Worm (Caenorhabditis elegans) whole organism, L4 larva: ENCODE measurements around the gene Y27F2A.11.

Experiments used
- D1046.2 ChIP-seq: fragments of 200-800 bp; sonication (Bioruptor generic); IDR thresholded peaks from 2 replicates; pipeline ENCODE4 v1.3.6; 2022; ENCODE audit warnings: missing genetic modification characterization, missing compliant biosample characterization
- F10B5.3 ChIP-seq: sonication (generic microtip); optimal IDR thresholded peaks from 2 replicates; lab custom pipeline; 2016; ENCODE audit warnings: mild to moderate bottlenecking, missing genetic modification characterization, missing compliant biosample characterization
- R02D3.7 ChIP-seq: fragments of 150-350 bp; sonication (generic microtip); optimal IDR thresholded peaks from 3 replicates; lab custom pipeline; 2014; ENCODE audit warnings: missing biosample characterization, missing genetic modification characterization
- T20F7.1 ChIP-seq: fragments of 200-800 bp; sonication (Bioruptor generic); optimal IDR thresholded peaks from 2 replicates; lab custom pipeline; 2018; ENCODE audit warnings: mild to moderate bottlenecking, missing genetic modification characterization, missing compliant biosample characterization
- T26A8.4 ChIP-seq: fragments of 200-800 bp; sonication (Bioruptor generic); IDR thresholded peaks from 2 replicates; pipeline ENCODE4 v1.3.6; 2022; ENCODE audit warnings: missing genetic modification characterization, missing compliant biosample characterization
- Y5F2A.4 ChIP-seq: fragments of 200-800 bp; sonication (Bioruptor generic); optimal IDR thresholded peaks from 2 replicates; lab custom pipeline; 2018; ENCODE audit warnings: mild to moderate bottlenecking, missing genetic modification characterization, missing compliant biosample characterization
- ceh-32 ChIP-seq: sonication (generic microtip); optimal IDR thresholded peaks from 2 replicates; lab custom pipeline; 2016; ENCODE audit warnings: mild to moderate bottlenecking, missing genetic modification characterization, missing compliant biosample characterization; ENCODE audit not compliant: poor library complexity
- dmd-8 ChIP-seq: fragments of 200-800 bp; sonication (Bioruptor generic); IDR thresholded peaks from 2 replicates; pipeline ENCODE4 v1.3.6; 2022; ENCODE audit warnings: missing genetic modification characterization, missing compliant biosample characterization
- dpl-1 ChIP-seq: fragments of 150-350 bp; optimal IDR thresholded peaks from 2 replicates; lab custom pipeline; 2014; ENCODE audit warnings: missing biosample characterization, missing genetic modification reagents, missing genetic modification characterization
- egl-43 ChIP-seq: fragments of 200-800 bp; sonication (Bioruptor generic); IDR thresholded peaks from 2 replicates; pipeline ENCODE4 v1.3.6; 2022; ENCODE audit warnings: missing genetic modification reagents, missing genetic modification characterization, missing compliant biosample characterization
- gei-8 ChIP-seq: fragments of 200-800 bp; sonication (Bioruptor generic); optimal IDR thresholded peaks from 2 replicates; lab custom pipeline; 2018; ENCODE audit warnings: mild to moderate bottlenecking, missing genetic modification characterization, missing compliant biosample characterization
- hif-1 ChIP-seq, 2 experiments: sonication (generic microtip); optimal IDR thresholded peaks; 2 replicates each; lab custom pipeline; 2016 to 2017; ENCODE audit warnings: missing compliant biosample characterization in 2 of 2, missing genetic modification characterization in 2 of 2, missing genetic modification reagents in 2 of 2, missing genotype in 2 of 2, mild to moderate bottlenecking in 1 of 2
- hmg-1.1 ChIP-seq: fragments of 200-800 bp; sonication (Bioruptor generic); IDR thresholded peaks from 2 replicates; pipeline ENCODE4 v1.3.6; 2022; ENCODE audit warnings: missing genetic modification reagents, missing genetic modification characterization, missing compliant biosample characterization
- jun-1 ChIP-seq: fragments of 150-350 bp; optimal IDR thresholded peaks from 2 replicates; lab custom pipeline; 2014; ENCODE audit warnings: missing biosample characterization, missing genetic modification reagents, missing genetic modification characterization
- lin-1 ChIP-seq: fragments of 200-800 bp; sonication (Bioruptor generic); IDR thresholded peaks from 2 replicates; pipeline ENCODE4 v1.3.6; 2022; ENCODE audit warnings: missing genetic modification reagents, missing genetic modification characterization, missing compliant biosample characterization
- lin-15B ChIP-seq: fragments of 150-350 bp; sonication (generic microtip); optimal IDR thresholded peaks from 3 replicates; lab custom pipeline; 2014; ENCODE audit warnings: missing biosample characterization, missing genetic modification characterization
- lin-29 ChIP-seq: fragments of 200-800 bp; sonication (Bioruptor generic); IDR thresholded peaks from 2 replicates; pipeline ENCODE4 v1.3.6; 2022; ENCODE audit warnings: missing genetic modification reagents, missing genetic modification characterization, missing compliant biosample characterization
- lin-38 ChIP-seq: fragments of 200-800 bp; sonication (Bioruptor generic); IDR thresholded peaks from 2 replicates; pipeline ENCODE4 v1.3.6; 2022; ENCODE audit warnings: missing genetic modification reagents, missing genetic modification characterization, missing compliant biosample characterization
- lir-3 ChIP-seq: sonication (generic microtip); optimal IDR thresholded peaks from 2 replicates; lab custom pipeline; 2016; ENCODE audit warnings: mild to moderate bottlenecking, missing genetic modification characterization, missing compliant biosample characterization
- mdl-1 ChIP-seq, 2 experiments: fragments of 150-350 bp in 1 of 2; sonication (generic microtip) in 1 of 2; optimal IDR thresholded peaks; 2 replicates each; lab custom pipeline; 2014 to 2017; ENCODE audit warnings: missing biosample characterization in 2 of 2, missing genetic modification characterization in 2 of 2
- mxl-2 ChIP-seq: fragments of 200-800 bp; sonication (Bioruptor generic); conservative IDR thresholded peaks from 2 replicates; pipeline ENCODE4 v1.3.6; 2022; ENCODE audit warnings: missing genetic modification reagents, missing genetic modification characterization, missing compliant biosample characterization
- nhr-102 ChIP-seq: sonication (generic microtip); optimal IDR thresholded peaks from 2 replicates; lab custom pipeline; 2016; ENCODE audit warnings: mild to moderate bottlenecking, missing genetic modification characterization, moderate library complexity, missing compliant biosample characterization
- nhr-111 ChIP-seq: fragments of 200-800 bp; sonication (Bioruptor generic); optimal IDR thresholded peaks from 2 replicates; lab custom pipeline; 2018; ENCODE audit warnings: mild to moderate bottlenecking, missing genetic modification characterization, missing compliant biosample characterization
- nhr-6 ChIP-seq: fragments of 150-350 bp; optimal IDR thresholded peaks from 2 replicates; lab custom pipeline; 2014; ENCODE audit warnings: missing biosample characterization, missing genetic modification characterization
- pha-4 ChIP-seq, 2 experiments: fragments of 150-350 bp in 1 of 2; fragments of 200-800 bp in 1 of 2; sonication (Bioruptor generic) in 1 of 2; IDR thresholded peaks in 1 of 2; optimal IDR thresholded peaks in 1 of 2; 2 replicates each; pipeline versions ENCODE4 v1.3.6 to Lab custom; 2014 to 2022; ENCODE audit warnings: missing genetic modification characterization in 2 of 2, missing genetic modification reagents in 2 of 2, missing biosample characterization in 1 of 2, missing compliant biosample characterization in 1 of 2
- set-16 ChIP-seq: fragments of 200-800 bp; sonication (Bioruptor generic); IDR thresholded peaks from 2 replicates; pipeline ENCODE4 v1.3.6; 2022; ENCODE audit warnings: missing genetic modification reagents, missing genetic modification characterization, missing compliant biosample characterization
- snpc-1.2 ChIP-seq: fragments of 200-800 bp; sonication (Bioruptor generic); IDR thresholded peaks from 2 replicates; pipeline ENCODE4 v1.3.6; 2022; ENCODE audit warnings: missing genetic modification reagents, missing genetic modification characterization, missing compliant biosample characterization
- spr-3 ChIP-seq: fragments of 200-800 bp; sonication (Bioruptor generic); optimal IDR thresholded peaks from 2 replicates; lab custom pipeline; 2018; ENCODE audit warnings: mild to moderate bottlenecking, missing genetic modification characterization, missing compliant biosample characterization
- tag-97 ChIP-seq: fragments of 200-800 bp; sonication (Bioruptor generic); IDR thresholded peaks from 2 replicates; pipeline ENCODE4 v1.3.6; 2022; ENCODE audit warnings: missing genetic modification characterization, missing compliant biosample characterization
- tra-1 ChIP-seq: fragments of 200-800 bp; sonication (Bioruptor generic); IDR thresholded peaks from 2 replicates; pipeline ENCODE4 v1.3.6; 2022; ENCODE audit warnings: missing genetic modification reagents, missing genetic modification characterization, missing compliant biosample characterization
- unc-62 ChIP-seq, 3 experiments: fragments of 150-350 bp in 1 of 3; sonication (generic microtip); optimal IDR thresholded peaks in 2 of 3; peaks in 1 of 3; 1 replicate in 1 of 3; 2 replicates in 2 of 3; lab custom pipeline; 2014 to 2017; ENCODE audit warnings: missing biosample characterization in 3 of 3, missing genetic modification characterization in 3 of 3, missing genetic modification reagents in 3 of 3, missing genotype in 1 of 3
- zag-1 ChIP-seq: fragments of 150-350 bp; optimal IDR thresholded peaks from 2 replicates; lab custom pipeline; 2014; ENCODE audit warnings: missing biosample characterization, missing genetic modification characterization
- zfp-2 ChIP-seq: sonication (generic microtip); optimal IDR thresholded peaks from 2 replicates; lab custom pipeline; 2016; ENCODE audit warnings: mild to moderate bottlenecking, missing genetic modification characterization, missing compliant biosample characterization
- zfp-3 ChIP-seq: fragments of 200-800 bp; sonication (Bioruptor generic); conservative IDR thresholded peaks from 2 replicates; pipeline ENCODE4 v1.3.6; 2022; ENCODE audit warnings: missing genetic modification reagents, missing genetic modification characterization, missing compliant biosample characterization

Y27F2A.11 gene

DNA sequence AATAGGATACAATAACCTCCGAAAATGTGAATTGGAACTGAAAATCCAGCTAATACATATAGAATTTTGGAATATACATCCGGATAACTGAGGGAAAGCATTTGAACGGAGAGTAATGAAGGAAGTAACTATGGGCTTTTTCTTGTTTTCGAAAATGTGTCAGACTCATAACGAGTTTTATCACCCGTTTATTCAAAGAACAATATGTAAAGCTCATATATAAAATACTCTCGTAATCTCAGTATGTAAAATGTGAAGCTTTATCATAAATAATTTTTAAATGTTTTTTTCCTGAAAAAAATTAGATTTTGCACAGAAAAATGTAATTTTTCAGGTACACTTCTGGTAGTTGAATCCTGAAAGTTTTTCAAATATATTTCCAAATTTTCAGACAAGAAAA is 41.3 kb downstream of the Y27F2A.11 start, which contains the start of gene srh-297:
srh-297 (minus strand) TSS at position 101 of the 400 bp plus-strand sequence.
- TF ChIP-seq F10B5.3 (tag; lab: Kevin White, UChicago) (no peak), set-16 (no peak), lin-1 (GFP tag; lab: Robert Waterston, UW) (no peak), Y5F2A.4 (GFP tag; lab: Kevin White, UChicago) (no peak), unc-62 (GFP tag; optimal IDR thresholded peaks at IDR 0.05 in 1 of 2; lab: Kevin White, UChicago) (no peak), unc-62 (tag; optimal IDR thresholded peaks at IDR 0.05; lab: Kevin White, UChicago) (no peak), jun-1 (tag; lab: Kevin White, UChicago) (no peak), egl-43 (GFP tag; lab: Robert Waterston, UW) (no peak), nhr-111 (GFP tag; lab: Kevin White, UChicago) (no peak), lin-38 (no peak), lin-15B (tag; lab: Kevin White, UChicago) (no peak), tag-97 (GFP tag; lab: Robert Waterston, UW) (no peak), zfp-2 (tag; lab: Kevin White, UChicago) (no peak), mdl-1 (tag; optimal IDR thresholded peaks at IDR 0.05; lab: Kevin White, UChicago) (no peak), zag-1 (tag; lab: Kevin White, UChicago) (no peak), nhr-6 (tag; lab: Kevin White, UChicago) (no peak), spr-3 (GFP tag; lab: Kevin White, UChicago) (no peak), snpc-1.2 (no peak), dpl-1 (GFP tag; lab: Kevin White, UChicago) (no peak), R02D3.7 (tag; lab: Kevin White, UChicago) (no peak), tra-1 (GFP tag; lab: Robert Waterston, UW) (no peak)

DNA sequence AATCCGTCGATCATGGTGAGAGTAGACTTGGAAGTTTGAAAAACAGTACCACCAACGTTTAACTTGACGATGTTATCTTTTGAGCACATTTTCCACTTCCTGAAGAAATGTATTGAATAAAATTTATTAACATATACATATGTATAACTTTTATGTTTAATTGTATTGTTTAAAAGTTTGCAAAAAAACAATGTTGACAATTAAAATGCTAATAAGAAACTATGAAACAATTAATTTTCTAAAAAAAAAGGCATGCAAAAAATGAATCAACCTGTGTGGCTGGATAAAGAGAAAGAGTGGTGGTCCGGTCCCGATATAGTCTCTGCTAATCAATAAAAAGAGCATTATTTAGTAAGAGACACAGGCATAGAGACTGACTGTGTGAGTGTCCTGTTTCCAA is 45.6 kb downstream of the Y27F2A.11 start, which contains the start of gene C17F4.8:
C17F4.8 (minus strand) TSS at position 101 of the 400 bp plus-strand sequence.
- TF ChIP-seq lin-38: no peak
- TF ChIP-seq dmd-8: no peak
- no peak for TF ChIP-seq lir-3 (tag; lab: Kevin White, UChicago)
- no peak for TF ChIP-seq zfp-3 (GFP tag; lab: Robert Waterston, UW)
- TF ChIP-seq mxl-2 (GFP tag; lab: Robert Waterston, UW): no peak
- no peak for TF ChIP-seq gei-8
- no peak for TF ChIP-seq ceh-32 (tag; lab: Kevin White, UChicago)
- TF ChIP-seq hmg-1.1 (GFP tag; lab: Robert Waterston, UW): no peak
- TF ChIP-seq D1046.2 (GFP tag; lab: Robert Waterston, UW): no peak
- TF ChIP-seq pha-4 (GFP tag; IDR thresholded peaks at IDR 0.05; lab: Robert Waterston, UW): no peak
- TF ChIP-seq pha-4 (tag; optimal IDR thresholded peaks at IDR 0.05; lab: Kevin White, UChicago): no peak
- TF ChIP-seq T20F7.1 (GFP tag; lab: Kevin White, UChicago): no peak
- TF ChIP-seq nhr-102 (tag; lab: Kevin White, UChicago): no peak
- no peak for TF ChIP-seq hif-1 (tag; optimal IDR thresholded peaks at IDR 0.05; lab: Kevin White, UChicago)

DNA sequence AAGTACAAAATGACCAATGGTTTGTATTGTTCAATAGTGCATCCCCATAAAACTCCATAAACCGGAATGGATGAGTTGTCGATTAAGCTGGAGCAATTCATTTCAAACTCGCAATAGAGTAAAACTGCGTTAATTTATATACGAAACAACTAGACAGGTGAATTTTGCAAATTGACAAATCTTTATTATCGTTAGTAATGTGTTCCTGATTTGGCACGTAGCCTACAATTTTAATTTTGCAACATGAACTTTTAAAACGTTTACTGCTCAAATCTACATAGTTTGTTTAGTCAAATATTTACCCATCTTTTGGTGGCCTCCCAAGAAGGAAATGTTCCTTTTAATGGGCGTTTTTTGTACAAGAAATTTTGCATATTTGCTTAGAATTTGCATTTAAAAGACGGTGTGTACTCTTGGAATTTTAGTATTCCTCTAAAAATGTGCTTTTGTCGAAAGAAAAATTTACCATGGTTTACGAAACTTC is 47.9 kb downstream of the Y27F2A.11 start, which contains the start of the genes srz-67 and C17F4.11:
srz-67 (minus strand) TSS at position 101 of the 484 bp plus-strand sequence.
C17F4.11 (plus strand) TSS at position 434 of the 484 bp plus-strand sequence.
- no peak for TF ChIP-seq T26A8.4 (GFP tag; lab: Robert Waterston, UW)
- TF ChIP-seq unc-62 (GFP tag; optimal IDR thresholded peaks at IDR 0.05 in 1 of 2; lab: Kevin White, UChicago): peak in 1 of 2 experiments; percentile 2
- TF ChIP-seq unc-62 (tag; optimal IDR thresholded peaks at IDR 0.05; lab: Kevin White, UChicago): no peak
- TF ChIP-seq, all 104 proteins: peak for 1

DNA sequence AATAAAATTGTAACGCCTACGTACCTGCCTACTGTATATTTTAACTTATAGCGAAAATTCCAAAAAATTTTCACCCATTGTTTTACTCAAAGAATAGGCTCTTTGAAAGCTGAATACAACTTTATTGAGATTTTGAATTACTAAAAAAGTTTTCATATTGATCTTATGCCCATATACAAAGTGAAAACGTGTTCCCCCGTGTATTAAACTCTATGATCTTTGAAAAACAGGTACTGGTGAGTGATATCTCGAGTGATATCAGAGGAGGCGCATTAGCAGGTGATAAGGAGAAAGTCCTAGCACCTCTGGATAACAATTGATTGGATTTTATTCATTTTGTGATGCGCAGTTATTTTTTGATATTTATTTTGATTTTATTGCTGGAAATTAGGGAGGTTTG is 51.1 kb downstream of the Y27F2A.11 start, which contains the start of gene C17F4.3:
C17F4.3 (plus strand) TSS at position 301 of the 400 bp plus-strand sequence.
- no peak for TF ChIP-seq lin-29 (GFP tag; lab: Robert Waterston, UW)
- no peak for TF ChIP-seq mdl-1 (tag; optimal IDR thresholded peaks at IDR 0.05; lab: Kevin White, UChicago)
- peak in 1 of 2 experiments; percentile 70 for TF ChIP-seq unc-62 (GFP tag; optimal IDR thresholded peaks at IDR 0.05 in 1 of 2; lab: Kevin White, UChicago)
- no peak for TF ChIP-seq unc-62 (tag; optimal IDR thresholded peaks at IDR 0.05; lab: Kevin White, UChicago)
